Worm (Caenorhabditis elegans) whole organism, young adult: ENCODE measurements around the gene kat-1.

Experiments
- F49E8.2 ChIP-seq: sonication (generic microtip); optimal IDR thresholded peaks from 3 replicates; lab custom pipeline; 2017; ENCODE audit warnings: missing genetic modification characterization, mild to moderate bottlenecking, missing compliant biosample characterization, antibody characterized with exemption, moderate library complexity; ENCODE audit not compliant: insufficient read depth
- dpl-1 ChIP-seq: fragments of 150-350 bp; optimal IDR thresholded peaks from 2 replicates; lab custom pipeline; 2014; ENCODE audit warnings: missing biosample characterization, missing genetic modification reagents, missing genetic modification characterization
- snpc-4 ChIP-seq, 5 experiments: fragments of 150-350 bp in 1 of 5; sonication (generic microtip) in 4 of 5; optimal IDR thresholded peaks; 2 replicates each; lab custom pipeline; 2014 to 2018; ENCODE audit warnings: missing genetic modification characterization in 5 of 5, missing biosample characterization in 3 of 5, antibody characterized with exemption in 2 of 5, mild to moderate bottlenecking in 2 of 5, missing compliant biosample characterization in 2 of 5, missing genotype in 2 of 5, moderate library complexity in 2 of 5, missing genetic modification reagents in 1 of 5
- unc-62 ChIP-seq: fragments of 150-350 bp; optimal IDR thresholded peaks from 2 replicates; lab custom pipeline; 2014; ENCODE audit warnings: missing biosample characterization, missing genetic modification reagents, missing genetic modification characterization

ce11 chrII:7122661-7123418 is 49.2 kb downstream of the kat-1 start, which contains the start of gene F10E7.11:
- TF ChIP-seq unc-62 (GFP tag; lab: Kevin White, UChicago) (no peak), F49E8.2 (tag; lab: Kevin White, UChicago) (no peak), dpl-1 (GFP tag; lab: Kevin White, UChicago) (no peak), snpc-4 (GFP tag; optimal IDR thresholded peaks at IDR 0.05; lab: Kevin White, UChicago) (no peak), snpc-4 (tag; optimal IDR thresholded peaks at IDR 0.05; lab: Kevin White, UChicago) (peak in 2 of 4 experiments; percentile 33 to 34)
